Fruit fly (Drosophila melanogaster) whole organism, embryonic: ENCODE results near the gene CG32551.

Experiments
- ATbp ChIP-seq: fragments of 200-800 bp; sonication (Bioruptor generic); optimal IDR thresholded peaks from 2 replicates; lab custom pipeline; 2017; ENCODE audit warnings: missing biosample characterization, mild to moderate bottlenecking, missing genetic modification characterization, missing genetic modification reagents
- BEAF-32 ChIP-seq: fragments of 200-800 bp; sonication (Bioruptor generic); optimal IDR thresholded peaks from 3 replicates; lab custom pipeline; 2017; ENCODE audit warnings: missing biosample characterization, missing genetic modification characterization, mild to moderate bottlenecking, moderate library complexity, missing genetic modification reagents
- CG10274 ChIP-seq: fragments of 200-800 bp; sonication (Bioruptor generic); optimal IDR thresholded peaks from 3 replicates; lab custom pipeline; 2017; ENCODE audit warnings: missing biosample characterization, mild to moderate bottlenecking, missing genetic modification characterization
- CG10543 ChIP-seq: fragments of 200-800 bp; sonication (Bioruptor generic); optimal IDR thresholded peaks from 3 replicates; lab custom pipeline; 2017; ENCODE audit warnings: missing biosample characterization, mild to moderate bottlenecking, missing genetic modification characterization, moderate library complexity
- CG10654 ChIP-seq: fragments of 200-800 bp; sonication (Bioruptor generic); optimal IDR thresholded peaks from 2 replicates; lab custom pipeline; 2016; ENCODE audit warnings: missing biosample characterization, missing genetic modification characterization
- CG10979 ChIP-seq: fragments of 200-800 bp; sonication (Bioruptor generic); optimal IDR thresholded peaks from 2 replicates; lab custom pipeline; 2018; ENCODE audit warnings: missing biosample characterization, mild to moderate bottlenecking, missing genetic modification characterization, moderate library complexity
- CG11695 ChIP-seq: fragments of 200-800 bp; sonication (Bioruptor generic); IDR thresholded peaks from 3 replicates; pipeline ENCODE4 v1.3.6; 2022; ENCODE audit warnings: missing biosample characterization, missing genetic modification characterization
- CG12219 ChIP-seq: fragments of 200-800 bp; sonication (Bioruptor generic); optimal IDR thresholded peaks from 3 replicates; lab custom pipeline; 2018; ENCODE audit warnings: missing biosample characterization, mild to moderate bottlenecking, missing genetic modification characterization
- CG13424 ChIP-seq: fragments of 200-800 bp; sonication (Bioruptor generic); optimal IDR thresholded peaks from 2 replicates; lab custom pipeline; 2019; ENCODE audit warnings: missing biosample characterization, mild to moderate bottlenecking, missing genetic modification characterization, moderate library complexity
- CG13775 ChIP-seq: fragments of 200-800 bp; sonication (Bioruptor generic); optimal IDR thresholded peaks from 3 replicates; lab custom pipeline; 2017; ENCODE audit warnings: missing biosample characterization, mild to moderate bottlenecking, missing genetic modification characterization
- CG14014 ChIP-seq: fragments of 200-800 bp; sonication (Bioruptor generic); IDR thresholded peaks from 2 replicates; pipeline ENCODE4 v1.3.6; 2022; ENCODE audit warnings: missing biosample characterization, missing genetic modification characterization
- CG15073 ChIP-seq: fragments of 200-800 bp; sonication (Bioruptor generic); optimal IDR thresholded peaks from 2 replicates; lab custom pipeline; 2016; ENCODE audit warnings: missing biosample characterization, missing genetic modification characterization
- CG1647 ChIP-seq: fragments of 200-800 bp; sonication (Bioruptor generic); optimal IDR thresholded peaks from 3 replicates; lab custom pipeline; 2016; ENCODE audit warnings: missing biosample characterization, missing genetic modification characterization
- CG17328 ChIP-seq: fragments of 200-800 bp; sonication (Bioruptor generic); IDR thresholded peaks from 2 replicates; pipeline ENCODE4 v1.3.6; 2022; ENCODE audit warnings: missing biosample characterization, missing genetic modification characterization
- CG17361 ChIP-seq: fragments of 200-800 bp; sonication (Bioruptor generic); IDR thresholded peaks from 3 replicates; pipeline ENCODE4 v1.3.6; 2022; ENCODE audit warnings: missing biosample characterization, missing genetic modification characterization
- CG18011 ChIP-seq: fragments of 200-800 bp; sonication (Bioruptor generic); optimal IDR thresholded peaks from 2 replicates; lab custom pipeline; 2017; ENCODE audit warnings: missing biosample characterization, missing genetic modification characterization, mild to moderate bottlenecking, moderate library complexity, missing genotype
- CG2129 ChIP-seq: fragments of 200-800 bp; sonication (Bioruptor generic); IDR thresholded peaks from 2 replicates; pipeline ENCODE4 v1.3.6; 2022; ENCODE audit warnings: missing biosample characterization, missing genetic modification characterization; ENCODE audit not compliant: partially characterized antibody
- CG30403 ChIP-seq: fragments of 200-800 bp; sonication (Bioruptor generic); optimal IDR thresholded peaks from 3 replicates; lab custom pipeline; 2016; ENCODE audit warnings: missing biosample characterization, missing genetic modification characterization
- CG31441 ChIP-seq: fragments of 200-800 bp; sonication (Bioruptor generic); IDR thresholded peaks from 2 replicates; pipeline ENCODE4 v1.3.6; 2022; ENCODE audit warnings: missing biosample characterization, missing genetic modification characterization
- CG3281 ChIP-seq: fragments of 200-800 bp; sonication (Bioruptor generic); optimal IDR thresholded peaks from 3 replicates; lab custom pipeline; 2017; ENCODE audit warnings: missing biosample characterization, mild to moderate bottlenecking, missing genetic modification characterization
- CG34376 ChIP-seq: fragments of 200-800 bp; sonication (Bioruptor generic); optimal IDR thresholded peaks from 2 replicates; lab custom pipeline; 2018; ENCODE audit warnings: missing biosample characterization, mild to moderate bottlenecking, missing genetic modification characterization
- CG3847 ChIP-seq: fragments of 200-800 bp; sonication (Bioruptor generic); IDR thresholded peaks from 2 replicates; pipeline ENCODE4 v1.3.6; 2022; ENCODE audit warnings: missing biosample characterization, missing genetic modification characterization
- CG4617 ChIP-seq: fragments of 200-800 bp; sonication (Bioruptor generic); optimal IDR thresholded peaks from 3 replicates; lab custom pipeline; 2016; ENCODE audit warnings: missing biosample characterization, missing genetic modification characterization, borderline replicate concordance
- CG4707 ChIP-seq: fragments of 200-800 bp; sonication (Bioruptor generic); optimal IDR thresholded peaks from 2 replicates; lab custom pipeline; 2018; ENCODE audit warnings: missing biosample characterization, mild to moderate bottlenecking, missing genetic modification characterization, moderate library complexity
- CG6765 ChIP-seq: fragments of 200-800 bp; sonication (Bioruptor generic); optimal IDR thresholded peaks from 3 replicates; lab custom pipeline; 2017; ENCODE audit warnings: missing biosample characterization, mild to moderate bottlenecking, missing genetic modification characterization
- CG8388 ChIP-seq: fragments of 200-800 bp; sonication (Bioruptor generic); optimal IDR thresholded peaks from 2 replicates; lab custom pipeline; 2019; ENCODE audit warnings: missing biosample characterization, mild to moderate bottlenecking, missing genetic modification characterization, moderate library complexity
- CG9215 ChIP-seq: fragments of 200-800 bp; sonication (Bioruptor generic); IDR thresholded peaks from 2 replicates; pipeline ENCODE4 v1.3.6; 2022; ENCODE audit warnings: missing biosample characterization, missing genetic modification characterization
- D19A ChIP-seq: fragments of 200-800 bp; optimal IDR thresholded peaks from 3 replicates; lab custom pipeline; 2019; ENCODE audit warnings: missing biosample characterization, mild to moderate bottlenecking, missing genetic modification characterization, moderate library complexity
- Dref ChIP-seq: fragments of 200-800 bp; sonication (Bioruptor generic); IDR thresholded peaks from 2 replicates; pipeline ENCODE4 v1.3.6; 2022; ENCODE audit warnings: missing biosample characterization, missing genetic modification characterization
- Eip74EF ChIP-seq, 2 experiments: fragments of 200-800 bp in 1 of 2; fragments of >200 bp in 1 of 2; sonication (Bioruptor generic) in 1 of 2; optimal IDR thresholded peaks; 2 replicates each; lab custom pipeline; 2017 to 2019; ENCODE audit warnings: missing biosample characterization in 2 of 2, missing genetic modification characterization in 2 of 2, mild to moderate bottlenecking in 1 of 2, moderate library complexity in 1 of 2
- GATAe ChIP-seq: fragments of 200-800 bp; sonication (Bioruptor generic); conservative IDR thresholded peaks from 2 replicates; pipeline ENCODE4 v1.3.6; 2022; ENCODE audit warnings: missing biosample characterization, missing genetic modification characterization
- Hey ChIP-seq: fragments of 200-800 bp; sonication (Bioruptor generic); optimal IDR thresholded peaks from 3 replicates; lab custom pipeline; 2018; ENCODE audit warnings: missing biosample characterization, mild to moderate bottlenecking, missing genetic modification characterization
- Hr78 ChIP-seq, 2 experiments: fragments of 200-800 bp in 1 of 2; fragments of >200 bp in 1 of 2; sonication (Bioruptor generic) in 1 of 2; optimal IDR thresholded peaks; 2 replicates each; lab custom pipeline; 2017 to 2019; ENCODE audit warnings: missing biosample characterization in 2 of 2, missing genetic modification characterization in 2 of 2, mild to moderate bottlenecking in 1 of 2, moderate library complexity in 1 of 2
- Mes4 ChIP-seq: fragments of 200-800 bp; sonication (Bioruptor generic); optimal IDR thresholded peaks from 2 replicates; lab custom pipeline; 2016; ENCODE audit warnings: missing biosample characterization, missing genetic modification characterization
- Oaz ChIP-seq: fragments of 200-800 bp; sonication (Bioruptor generic); IDR thresholded peaks from 2 replicates; pipeline ENCODE4 v1.3.6; 2022; ENCODE audit warnings: missing biosample characterization, missing genetic modification characterization
- Ptx1 ChIP-seq: fragments of 200-800 bp; sonication (Bioruptor generic); IDR thresholded peaks from 2 replicates; pipeline ENCODE4 v1.3.6; 2022; ENCODE audit warnings: missing biosample characterization, missing genetic modification characterization
- Sox100B ChIP-seq: fragments of 200-800 bp; sonication (Bioruptor generic); optimal IDR thresholded peaks from 3 replicates; lab custom pipeline; 2018; ENCODE audit warnings: missing biosample characterization, mild to moderate bottlenecking, missing genetic modification characterization
- bab2 ChIP-seq: fragments of 200-800 bp; sonication (Bioruptor generic); optimal IDR thresholded peaks from 2 replicates; lab custom pipeline; 2016; ENCODE audit warnings: missing biosample characterization, missing genetic modification characterization
- cg ChIP-seq: fragments of 200-800 bp; sonication (Bioruptor generic); optimal IDR thresholded peaks from 3 replicates; lab custom pipeline; 2019; ENCODE audit warnings: missing biosample characterization, mild to moderate bottlenecking, missing genetic modification characterization, moderate library complexity
- chinmo ChIP-seq: fragments of 200-800 bp; sonication (Bioruptor generic); IDR thresholded peaks from 4 replicates; pipeline ENCODE4 v1.3.6; 2022; ENCODE audit warnings: missing biosample characterization, missing genetic modification characterization; ENCODE audit not compliant: partially characterized antibody
- fd96Cb ChIP-seq: fragments of 200-800 bp; sonication (Bioruptor generic); optimal IDR thresholded peaks from 2 replicates; lab custom pipeline; 2018; ENCODE audit warnings: missing biosample characterization, mild to moderate bottlenecking, missing genetic modification characterization, moderate library complexity
- gce ChIP-seq: fragments of 200-800 bp; sonication (Bioruptor generic); IDR thresholded peaks from 3 replicates; pipeline ENCODE4 v1.3.6; 2022; ENCODE audit warnings: missing biosample characterization, missing genetic modification characterization
- gsb ChIP-seq: fragments of 200-800 bp; sonication (Bioruptor generic); IDR thresholded peaks from 2 replicates; pipeline ENCODE4 v1.3.6; 2022; ENCODE audit warnings: missing biosample characterization, missing genetic modification characterization
- gsb-n ChIP-seq: fragments of 200-800 bp; sonication (Bioruptor generic); optimal IDR thresholded peaks from 3 replicates; lab custom pipeline; 2018; ENCODE audit warnings: missing biosample characterization, mild to moderate bottlenecking, missing genetic modification characterization
- nom ChIP-seq: fragments of 200-800 bp; sonication (Bioruptor generic); optimal IDR thresholded peaks from 2 replicates; lab custom pipeline; 2017; ENCODE audit warnings: missing biosample characterization, missing genetic modification characterization, mild to moderate bottlenecking, moderate library complexity, missing genetic modification reagents
- pita ChIP-seq: fragments of 200-800 bp; sonication (Bioruptor generic); optimal IDR thresholded peaks from 2 replicates; lab custom pipeline; 2017; ENCODE audit warnings: missing biosample characterization, mild to moderate bottlenecking, missing genetic modification characterization
- sc ChIP-seq, 3 experiments: fragments of >200 bp in 2 of 3; fragments of 200-800 bp in 1 of 3; sonication (Bioruptor generic) in 1 of 3; optimal IDR thresholded peaks; 2 replicates in 2 of 3; 3 replicates in 1 of 3; lab custom pipeline; 2017; ENCODE audit warnings: mild to moderate bottlenecking in 1 of 3, missing biosample characterization in 1 of 3, missing genetic modification characterization in 1 of 3, missing genetic modification reagents in 1 of 3
- slou ChIP-seq: fragments of 200-800 bp; sonication (Bioruptor generic); optimal IDR thresholded peaks from 3 replicates; lab custom pipeline; 2016; ENCODE audit warnings: missing biosample characterization, missing genetic modification characterization
- sob ChIP-seq: fragments of 200-800 bp; sonication (Bioruptor generic); IDR thresholded peaks from 2 replicates; pipeline ENCODE4 v1.3.6; 2022; ENCODE audit warnings: missing biosample characterization, missing genetic modification characterization

The CG32551 gene

dm6 chrX:18486356-18487059 lies 47.8 kb downstream of the CG32551 start, which contains the start of gene psh (continued):
- no peak for TF ChIP-seq Eip74EF (GFP tag; optimal IDR thresholded peaks at IDR 0.05; lab: Kevin White, UChicago)
- no peak for TF ChIP-seq CG2129 (GFP tag; lab: Robert Waterston, UW)
- TF ChIP-seq Hr78 (GFP tag; optimal IDR thresholded peaks at IDR 0.05; lab: Kevin White, UChicago): peak in 1 of 2 experiments; percentile 66
- TF ChIP-seq Ptx1 (GFP tag; lab: Robert Waterston, UW): no peak
- TF ChIP-seq D19A (tag; lab: Kevin White, UChicago): no peak
- no peak for TF ChIP-seq Dref (GFP tag; lab: Robert Waterston, UW)
- no peak for TF ChIP-seq CG3847
- TF ChIP-seq CG11695 (GFP tag; lab: Robert Waterston, UW): peak; percentile 70
- TF ChIP-seq gsb-n (tag; lab: Kevin White, UChicago): no peak
- no peak for TF ChIP-seq Sox100B (GFP tag; lab: Kevin White, UChicago)
- no peak for TF ChIP-seq CG17328 (GFP tag; lab: Robert Waterston, UW)
- TF ChIP-seq nom (GFP tag; lab: Kevin White, UChicago): peak; percentile 39
- TF ChIP-seq sob (GFP tag; lab: Robert Waterston, UW): no peak
- no peak for TF ChIP-seq CG1647 (GFP tag; lab: Kevin White, UChicago)
- no peak for TF ChIP-seq ATbp (GFP tag; lab: Kevin White, UChicago)
- TF ChIP-seq chinmo (GFP tag; lab: Robert Waterston, UW): 0 out of 4 replicates have a peak, but pooled peaks have one; percentile 67
- TF ChIP-seq cg (GFP tag; lab: Kevin White, UChicago): no peak
- TF ChIP-seq fd96Cb (tag; lab: Kevin White, UChicago): no peak
- TF ChIP-seq pita (GFP tag; lab: Kevin White, UChicago): no peak
- no peak for TF ChIP-seq CG12219 (GFP tag; lab: Kevin White, UChicago)
- TF ChIP-seq gce: no peak
- no peak for TF ChIP-seq Oaz (GFP tag; lab: Robert Waterston, UW)
- no peak for TF ChIP-seq CG10543 (GFP tag; lab: Kevin White, UChicago)
- TF ChIP-seq CG15073: no peak
- TF ChIP-seq CG3281 (GFP tag; lab: Kevin White, UChicago): no peak
- TF ChIP-seq CG34376: peak; percentile 3
- TF ChIP-seq sc (optimal IDR thresholded peaks at IDR 0.05; lab: Kevin White, UChicago): no peak
- no peak for TF ChIP-seq sc (GFP tag; optimal IDR thresholded peaks at IDR 0.05; lab: Kevin White, UChicago)
- no peak for TF ChIP-seq slou (GFP tag; lab: Kevin White, UChicago)
- TF ChIP-seq CG18011 (GFP tag; lab: Kevin White, UChicago): no peak
- TF ChIP-seq CG14014 (GFP tag; lab: Robert Waterston, UW): no peak
- TF ChIP-seq CG9215 (GFP tag; lab: Robert Waterston, UW): no peak
- no peak for TF ChIP-seq BEAF-32
- TF ChIP-seq CG6765 (GFP tag; lab: Kevin White, UChicago): no peak
- TF ChIP-seq CG13775 (GFP tag; lab: Kevin White, UChicago): no peak
- TF ChIP-seq gsb (GFP tag; lab: Robert Waterston, UW): no peak
- TF ChIP-seq CG10979 (tag; lab: Kevin White, UChicago): no peak
- TF ChIP-seq CG10654: no peak
- no peak for TF ChIP-seq Mes4 (GFP tag; lab: Kevin White, UChicago)
- TF ChIP-seq CG13424 (tag; lab: Kevin White, UChicago): no peak
- no peak for TF ChIP-seq bab2 (GFP tag; lab: Kevin White, UChicago)
- no peak for TF ChIP-seq CG17361 (GFP tag; lab: Robert Waterston, UW)
- TF ChIP-seq CG8388 (GFP tag; lab: Kevin White, UChicago): no peak
- TF ChIP-seq Hey (tag; lab: Kevin White, UChicago): no peak
- TF ChIP-seq CG30403 (GFP tag; lab: Kevin White, UChicago): no peak
- no peak for TF ChIP-seq CG10274
- no peak for TF ChIP-seq CG4617 (GFP tag; lab: Kevin White, UChicago)
- TF ChIP-seq GATAe (GFP tag; lab: Robert Waterston, UW): no peak
- no peak for TF ChIP-seq CG31441 (GFP tag; lab: Robert Waterston, UW)
- TF ChIP-seq CG4707 (GFP tag; lab: Kevin White, UChicago): no peak
